Worm (Caenorhabditis elegans): ENCODE measurements around the gene clec-221.

Gene clec-221

ce11 chrV:10924731-10925130 lies 29.5 kb downstream of the clec-221 start, which contains the start of gene F58B4.6:
Gene F58B4.6, plus strand, starts transcription at chrV:10925031.
- TF ChIP-seq nhr-71 (tag; optimal IDR thresholded peaks at IDR 0.05) (peak; percentile 12), pax-3 (tag; optimal IDR thresholded peaks at IDR 0.05) (peak; percentile 17), pqm-1 (tag; optimal IDR thresholded peaks at IDR 0.05) (no peak), fkh-8 (tag; optimal IDR thresholded peaks at IDR 0.05) (peak; percentile 71), nhr-47 (tag; optimal IDR thresholded peaks at IDR 0.05) (peak; percentile 20)

ce11 chrV:10923229-10923628 lies 31.0 kb downstream of the clec-221 start, which contains the start of gene F58B4.7:
Gene F58B4.7, minus strand, starts transcription at chrV:10923329.
- TF ChIP-seq nhr-19 (GFP tag; conservative IDR thresholded peaks at IDR 0.05) (no peak), fos-1 (tag; optimal IDR thresholded peaks at IDR 0.05) (no peak), nhr-90 (tag; optimal IDR thresholded peaks at IDR 0.05; ENCODE audit: poor library complexity) (no peak), lin-14 (GFP tag; optimal IDR thresholded peaks at IDR 0.05) (no peak), swsn-7 (tag; optimal IDR thresholded peaks at IDR 0.05) (no peak), dsc-1 (tag; optimal IDR thresholded peaks at IDR 0.05) (no peak), pqm-1 (tag; optimal IDR thresholded peaks at IDR 0.05) (no peak), C16A3.4 (tag; optimal IDR thresholded peaks at IDR 0.05) (no peak), ces-1 (GFP tag; optimal IDR thresholded peaks at IDR 0.05) (no peak), fkh-4 (tag; optimal IDR thresholded peaks at IDR 0.05; ENCODE audit: borderline replicate concordance) (no peak), lin-39 (tag; optimal IDR thresholded peaks at IDR 0.05) (no peak), ceh-90 (tag; optimal IDR thresholded peaks at IDR 0.05) (no peak), fkh-8 (tag; optimal IDR thresholded peaks at IDR 0.05) (no peak), ceh-82 (tag; optimal IDR thresholded peaks at IDR 0.05) (no peak), aha-1 (tag; optimal IDR thresholded peaks at IDR 0.05) (no peak), C34B4.2 (tag; optimal IDR thresholded peaks at IDR 0.05) (no peak), hlh-17 (GFP tag; optimal IDR thresholded peaks at IDR 0.05; ENCODE audit: borderline replicate concordance) (no peak), unc-30 (tag; optimal IDR thresholded peaks at IDR 0.05) (no peak), lsy-2 (tag; optimal IDR thresholded peaks at IDR 0.05) (no peak)

ce11 chrV:10921747-10922146 lies 32.5 kb downstream of the clec-221 start, which contains the start of gene nas-31:
Gene nas-31, minus strand, starts transcription at chrV:10921847.
- TF ChIP-seq ceh-88 (GFP tag; IDR thresholded peaks at IDR 0.05): no peak
- TF ChIP-seq fkh-8 (tag; optimal IDR thresholded peaks at IDR 0.05): no peak
- TF ChIP-seq sup-37 (GFP tag; optimal IDR thresholded peaks at IDR 0.05): no peak
- TF ChIP-seq irx-1 (tag; optimal IDR thresholded peaks at IDR 0.05): no peak

ce11 chrV:10918373-10918772 lies 35.9 kb downstream of the clec-221 start, which contains the start of gene F58B4.2:
Gene F58B4.2, minus strand, starts transcription at chrV:10918473.
- no peak for TF ChIP-seq zag-1 (tag; optimal IDR thresholded peaks at IDR 0.05)
- TF ChIP-seq mep-1 (tag; optimal IDR thresholded peaks at IDR 0.05): no peak
- TF ChIP-seq nhr-28 (tag; optimal IDR thresholded peaks at IDR 0.05): no peak
- no peak for TF ChIP-seq unc-62 (GFP tag; optimal IDR thresholded peaks at IDR 0.05)

- no peak for TF ChIP-seq hpl-2 (GFP tag; optimal IDR thresholded peaks at IDR 0.05)
- TF ChIP-seq dpl-1 (GFP tag; optimal IDR thresholded peaks at IDR 0.05): no peak
- TF ChIP-seq unc-62 (GFP tag; optimal IDR thresholded peaks at IDR 0.05): no peak
- TF ChIP-seq nhr-76 (tag; optimal IDR thresholded peaks at IDR 0.05): no peak
- TF ChIP-seq unc-30 (tag; optimal IDR thresholded peaks at IDR 0.05): no peak
- peak; percentile 19 for TF ChIP-seq nhr-20 (tag; optimal IDR thresholded peaks at IDR 0.05)
- TF ChIP-seq nhr-90 (tag; optimal IDR thresholded peaks at IDR 0.05; ENCODE audit: poor library complexity): no peak
- TF ChIP-seq ceh-8 (GFP tag; optimal IDR thresholded peaks at IDR 0.05): no peak
- TF ChIP-seq lin-39 (tag; optimal IDR thresholded peaks at IDR 0.05): no peak
- no peak for TF ChIP-seq unc-130 (tag; optimal IDR thresholded peaks at IDR 0.05)
- no peak for TF ChIP-seq dsc-1 (tag; optimal IDR thresholded peaks at IDR 0.05)
- no peak for TF ChIP-seq zag-1 (tag; optimal IDR thresholded peaks at IDR 0.05)
- no peak for TF ChIP-seq hlh-17 (GFP tag; optimal IDR thresholded peaks at IDR 0.05; ENCODE audit: borderline replicate concordance)
- TF ChIP-seq efl-1 (optimal IDR thresholded peaks at IDR 0.05): no peak
- TF ChIP-seq efl-1 (GFP tag; optimal IDR thresholded peaks at IDR 0.05 in 1 of 2): no peak
- TF ChIP-seq lsy-2 (tag; optimal IDR thresholded peaks at IDR 0.05): peak in 1 of 2 experiments; percentile 36
- TF ChIP-seq lin-14 (GFP tag; optimal IDR thresholded peaks at IDR 0.05): peak; percentile 54
- no peak for TF ChIP-seq pqm-1 (tag; optimal IDR thresholded peaks at IDR 0.05)
- no peak for TF ChIP-seq aly-2 (tag; optimal IDR thresholded peaks at IDR 0.05)
- no peak for TF ChIP-seq unc-98 (GFP tag; IDR thresholded peaks at IDR 0.05)
- TF ChIP-seq nhr-71 (tag; optimal IDR thresholded peaks at IDR 0.05): peak; percentile 53
- peak; percentile 44 for TF ChIP-seq rnt-1 (tag; optimal IDR thresholded peaks at IDR 0.05)
- no peak for TF ChIP-seq mep-1 (tag; optimal IDR thresholded peaks at IDR 0.05)
- TF ChIP-seq lin-15B (tag; optimal IDR thresholded peaks at IDR 0.05): no peak
- no peak for TF ChIP-seq fos-1 (tag; optimal IDR thresholded peaks at IDR 0.05)
- TF ChIP-seq nhr-12 (tag; optimal IDR thresholded peaks at IDR 0.05): no peak
These were observed 38.3 kb downstream of the clec-221 start for ce11 chrV:10915922-10916321.

Measured in whole organism, L1 larva.